Worm (Caenorhabditis elegans): ENCODE data around the gene lsm-4.
A peak's percentile ranks its signal among the peaks of the same experiment; 100 is the strongest.

Gene lsm-4

DNA sequence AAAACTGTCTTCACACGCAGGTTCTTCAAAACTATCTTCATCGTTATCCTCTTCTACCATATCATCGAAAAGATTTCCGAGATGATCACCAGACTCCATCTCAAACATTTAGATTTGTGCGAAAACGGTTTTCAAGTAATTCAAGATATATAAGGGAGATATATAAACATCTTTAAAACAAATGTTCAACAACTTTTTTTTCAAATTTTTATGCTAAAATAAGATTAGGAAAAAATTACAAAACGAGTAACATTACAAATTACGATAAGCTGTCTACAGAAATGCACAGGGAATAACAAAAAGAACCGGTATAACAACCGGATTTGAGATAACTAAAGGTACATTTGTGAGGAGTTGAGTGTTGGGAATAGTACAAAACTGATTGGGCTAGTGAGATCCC lies 43.0 kb upstream of the lsm-4 start, which contains the start of gene C30G12.6:
TSS of gene C30G12.6 (minus strand) at position 101 of the 400 bp plus-strand sequence.
- TF ChIP-seq M03D4.4 (tag; optimal IDR thresholded peaks at IDR 0.05): no peak
- no peak for TF ChIP-seq lin-13 (tag; optimal IDR thresholded peaks at IDR 0.05)
- no peak for TF ChIP-seq nhr-2 (tag; optimal IDR thresholded peaks at IDR 0.05)
- TF ChIP-seq nhr-237 (tag; optimal IDR thresholded peaks at IDR 0.05): no peak

DNA sequence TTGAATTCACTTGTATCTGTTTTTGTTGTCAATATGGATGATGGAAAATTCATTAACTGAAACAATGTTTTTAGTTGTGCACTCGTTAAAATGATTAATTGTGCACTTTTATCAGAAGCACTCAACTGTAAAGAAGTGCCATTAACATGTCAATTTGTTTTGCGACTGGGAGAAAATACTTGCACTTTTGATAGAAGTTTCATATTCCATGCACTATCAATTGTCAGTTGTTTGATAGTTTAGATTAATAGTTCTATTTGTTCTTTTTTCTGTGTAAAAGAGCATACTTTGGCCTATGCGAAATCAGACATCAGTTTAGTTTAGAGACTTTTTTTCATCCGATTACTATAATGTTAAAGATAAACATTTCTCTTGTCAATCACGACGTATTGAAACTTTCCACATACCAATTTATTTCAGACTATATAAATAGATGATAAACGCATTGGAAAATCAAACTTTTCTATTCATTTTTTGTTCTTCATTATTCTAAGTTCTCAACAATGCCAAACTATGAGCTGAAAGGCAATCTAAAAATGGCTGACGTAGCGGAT lies 37.0 kb upstream of the lsm-4 start, which contains the start of gene C30G12.2:
TSS of gene C30G12.2 (plus strand) at position 504 of the 554 bp plus-strand sequence.
- TF ChIP-seq elt-1 (tag; optimal IDR thresholded peaks at IDR 0.05; ENCODE audit: borderline replicate concordance, insufficient read depth) (no peak), elt-3 (tag; optimal IDR thresholded peaks at IDR 0.05) (no peak), M03D4.4 (tag; optimal IDR thresholded peaks at IDR 0.05) (no peak), nhr-237 (tag; optimal IDR thresholded peaks at IDR 0.05) (no peak), ces-1 (GFP tag; optimal IDR thresholded peaks at IDR 0.05) (no peak), ham-2 (GFP tag; optimal IDR thresholded peaks at IDR 0.05) (no peak), blmp-1 (tag; optimal IDR thresholded peaks at IDR 0.05) (no peak), lin-13 (tag; optimal IDR thresholded peaks at IDR 0.05) (no peak), ceh-39 (tag; optimal IDR thresholded peaks at IDR 0.05) (no peak), zip-8 (tag; optimal IDR thresholded peaks at IDR 0.05) (no peak), tbx-8 (GFP tag; optimal IDR thresholded peaks at IDR 0.05) (no peak), unc-62 (GFP tag; optimal IDR thresholded peaks at IDR 0.05) (no peak), sem-2 (GFP tag; optimal IDR thresholded peaks at IDR 0.05) (no peak), mab-5 (tag; optimal IDR thresholded peaks at IDR 0.05) (no peak), pha-4 (tag; optimal IDR thresholded peaks at IDR 0.05) (no peak), unc-39 (tag; optimal IDR thresholded peaks at IDR 0.05) (no peak), nhr-2 (tag; optimal IDR thresholded peaks at IDR 0.05) (no peak), lsy-2 (tag; optimal IDR thresholded peaks at IDR 0.05) (no peak)

DNA sequence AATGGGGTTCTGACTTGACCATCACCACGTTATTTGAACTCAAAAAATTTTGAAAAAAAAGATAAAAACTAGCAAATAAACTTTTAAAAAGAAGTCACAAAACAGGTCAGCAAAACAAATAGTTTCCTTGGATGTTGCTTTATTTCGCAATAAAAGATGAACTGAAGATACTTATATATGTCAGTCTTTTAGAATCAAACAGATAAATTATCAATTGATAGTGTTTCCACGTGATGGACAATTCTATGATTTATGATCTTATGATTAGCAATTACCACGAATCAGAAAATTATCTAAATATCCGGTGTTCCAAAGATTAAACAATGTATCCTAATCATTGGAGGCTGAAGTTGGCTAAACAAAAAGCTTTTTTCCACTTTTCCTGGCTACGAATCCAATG lies 34.7 kb upstream of the lsm-4 start:
- peak; percentile 73 for TF ChIP-seq elt-3 (tag; optimal IDR thresholded peaks at IDR 0.05)
- TF ChIP-seq zip-8 (tag; optimal IDR thresholded peaks at IDR 0.05): no peak
- TF ChIP-seq mab-5 (tag; optimal IDR thresholded peaks at IDR 0.05): no peak
- TF ChIP-seq lin-32 (GFP tag; optimal IDR thresholded peaks at IDR 0.05): no peak
- no peak for TF ChIP-seq ces-1 (GFP tag; optimal IDR thresholded peaks at IDR 0.05)

DNA sequence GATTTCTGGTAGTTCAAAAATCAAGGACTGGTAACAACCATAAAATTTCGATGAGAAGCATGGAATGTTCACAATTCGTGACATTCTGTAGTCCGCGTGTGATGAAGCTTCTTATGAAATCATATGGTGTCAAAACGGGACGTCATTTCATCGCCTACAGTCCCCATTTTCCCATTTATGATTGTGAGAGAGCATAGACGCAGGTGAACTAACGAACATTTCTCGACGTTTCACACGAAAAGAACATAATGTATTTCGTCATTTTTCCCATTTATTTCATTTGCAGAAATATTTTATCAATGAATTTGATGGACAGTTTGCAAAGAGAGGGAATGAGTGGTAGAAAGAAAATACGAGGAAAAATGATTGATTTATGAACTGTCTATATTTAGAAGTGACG lies 34.2 kb upstream of the lsm-4 start:
- TF ChIP-seq ceh-39 (tag; optimal IDR thresholded peaks at IDR 0.05) (no peak), unc-120 (tag; optimal IDR thresholded peaks at IDR 0.05; ENCODE audit: poor library complexity, severe bottlenecking) (no peak), ces-1 (GFP tag; optimal IDR thresholded peaks at IDR 0.05) (no peak), snpc-4 (tag; optimal IDR thresholded peaks at IDR 0.05) (no peak), ceh-43 (GFP tag; optimal IDR thresholded peaks at IDR 0.05) (no peak), mep-1 (tag; optimal IDR thresholded peaks at IDR 0.05) (no peak), lin-13 (tag; optimal IDR thresholded peaks at IDR 0.05) (no peak), lin-32 (GFP tag; optimal IDR thresholded peaks at IDR 0.05) (no peak), M03D4.4 (tag; optimal IDR thresholded peaks at IDR 0.05) (no peak), nhr-12 (tag; optimal IDR thresholded peaks at IDR 0.05) (no peak), lsy-2 (tag; optimal IDR thresholded peaks at IDR 0.05) (no peak), nhr-28 (tag; optimal IDR thresholded peaks at IDR 0.05) (no peak), unc-39 (tag; optimal IDR thresholded peaks at IDR 0.05) (no peak), cnd-1 (tag; optimal IDR thresholded peaks at IDR 0.05) (no peak)

DNA sequence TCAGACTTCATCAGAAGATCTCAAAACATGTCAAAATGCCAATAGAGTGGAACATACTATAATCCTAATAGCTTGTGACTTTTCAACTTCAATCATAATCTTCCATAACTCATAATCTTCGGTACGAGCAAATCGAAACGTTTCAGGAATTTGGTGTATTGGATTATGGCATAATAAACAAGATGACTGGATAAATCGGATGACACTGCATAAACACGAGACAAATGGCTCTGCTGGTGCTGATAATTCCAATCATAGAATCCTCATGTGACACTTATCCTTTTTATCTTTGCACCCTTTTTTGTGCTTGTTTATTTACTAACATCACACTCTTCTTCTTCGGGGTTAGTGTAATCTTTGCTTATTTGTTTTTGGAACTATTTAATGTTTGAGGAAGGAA lies 30.1 kb upstream of the lsm-4 start:
- TF ChIP-seq mls-2 (tag; optimal IDR thresholded peaks at IDR 0.05) (no peak), mep-1 (tag; optimal IDR thresholded peaks at IDR 0.05) (no peak), ceh-43 (GFP tag; optimal IDR thresholded peaks at IDR 0.05) (no peak), zip-8 (tag; optimal IDR thresholded peaks at IDR 0.05) (no peak), sem-2 (GFP tag; optimal IDR thresholded peaks at IDR 0.05) (no peak), blmp-1 (tag; optimal IDR thresholded peaks at IDR 0.05) (no peak), mab-5 (tag; optimal IDR thresholded peaks at IDR 0.05) (no peak), pha-4 (tag; optimal IDR thresholded peaks at IDR 0.05) (no peak), drap-1 (GFP tag; optimal IDR thresholded peaks at IDR 0.05) (no peak), nhr-2 (tag; optimal IDR thresholded peaks at IDR 0.05) (no peak), elt-1 (tag; optimal IDR thresholded peaks at IDR 0.05; ENCODE audit: borderline replicate concordance, insufficient read depth) (no peak), nhr-28 (tag; optimal IDR thresholded peaks at IDR 0.05) (no peak), unc-39 (tag; optimal IDR thresholded peaks at IDR 0.05) (no peak), ces-1 (GFP tag; optimal IDR thresholded peaks at IDR 0.05) (no peak), ztf-11 (tag; optimal IDR thresholded peaks at IDR 0.05) (no peak), lin-32 (GFP tag; optimal IDR thresholded peaks at IDR 0.05) (no peak), unc-62 (GFP tag; optimal IDR thresholded peaks at IDR 0.05) (no peak), nhr-12 (tag; optimal IDR thresholded peaks at IDR 0.05) (no peak)
